Worm (Caenorhabditis elegans) whole organism, young adult: Measurements from ENCODE around the gene srd-8.

Source experiments
- ama-1 ChIP-seq, 3 experiments: fragments of 150-350 bp in 1 of 3; sonication (generic microtip) in 2 of 3; optimal IDR thresholded peaks; 2 replicates each; lab custom pipeline; 2014 to 2018; ENCODE audit warnings: missing biosample characterization in 2 of 3, missing genetic modification characterization in 2 of 3, missing genetic modification reagents in 2 of 3
- ccch-3 ChIP-seq: fragments of 200-800 bp; sonication (Bioruptor generic); optimal IDR thresholded peaks from 2 replicates; lab custom pipeline; 2018; ENCODE audit warnings: mild to moderate bottlenecking, missing genetic modification characterization, missing compliant biosample characterization
- lir-1 ChIP-seq: fragments of 200-800 bp; sonication (Bioruptor generic); conservative IDR thresholded peaks from 2 replicates; pipeline ENCODE4 v1.3.6; 2022; ENCODE audit warnings: missing genetic modification reagents, missing genetic modification characterization, missing compliant biosample characterization
- lsl-1 ChIP-seq: fragments of 200-800 bp; sonication (Bioruptor generic); optimal IDR thresholded peaks from 2 replicates; lab custom pipeline; 2018; ENCODE audit warnings: mild to moderate bottlenecking, missing genetic modification characterization, moderate library complexity, missing compliant biosample characterization
- madf-3 ChIP-seq: fragments of 200-800 bp; sonication (Bioruptor generic); IDR thresholded peaks from 2 replicates; pipeline ENCODE4 v1.3.6; 2022; ENCODE audit warnings: missing genetic modification reagents, missing genetic modification characterization, missing compliant biosample characterization
- snpc-4 ChIP-seq, 5 experiments: fragments of 150-350 bp in 1 of 5; sonication (generic microtip) in 4 of 5; optimal IDR thresholded peaks; 2 replicates each; lab custom pipeline; 2014 to 2018; ENCODE audit warnings: missing genetic modification characterization in 5 of 5, missing biosample characterization in 3 of 5, antibody characterized with exemption in 2 of 5, mild to moderate bottlenecking in 2 of 5, missing compliant biosample characterization in 2 of 5, missing genotype in 2 of 5, moderate library complexity in 2 of 5, missing genetic modification reagents in 1 of 5
- sptf-2 ChIP-seq: fragments of 200-800 bp; sonication (Bioruptor generic); optimal IDR thresholded peaks from 2 replicates; lab custom pipeline; 2018; ENCODE audit warnings: mild to moderate bottlenecking, missing genetic modification characterization, missing compliant biosample characterization
- ztf-18 ChIP-seq: sonication (generic microtip); optimal IDR thresholded peaks from 2 replicates; lab custom pipeline; 2016; ENCODE audit warnings: missing genotype, mild to moderate bottlenecking, missing genetic modification characterization, missing compliant biosample characterization
- ztf-3 ChIP-seq: fragments of 200-800 bp; sonication (Bioruptor generic); optimal IDR thresholded peaks from 2 replicates; lab custom pipeline; 2018; ENCODE audit warnings: mild to moderate bottlenecking, missing genetic modification characterization, missing compliant biosample characterization

DNA sequence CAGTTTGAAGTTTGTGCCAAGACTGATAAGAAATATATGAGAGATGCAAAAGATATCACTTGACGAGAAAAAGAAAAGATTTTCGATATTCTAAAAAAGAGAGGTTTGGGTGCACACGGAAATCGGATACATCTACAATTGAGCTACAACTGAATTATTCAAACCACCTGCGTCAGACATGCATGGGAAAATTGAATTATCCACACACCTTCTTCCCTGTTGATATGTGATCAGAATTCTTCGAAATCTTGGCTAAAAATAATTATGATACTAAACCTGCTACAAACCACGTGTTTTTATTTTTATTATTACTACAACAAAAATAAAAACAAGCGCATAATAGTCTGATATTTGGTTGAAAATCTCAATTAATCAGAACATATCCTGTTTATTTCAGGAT lies 12.8 kb upstream of the srd-8 start:
- TF ChIP-seq sptf-2 (GFP tag; lab: Kevin White, UChicago) (no peak), madf-3 (GFP tag; lab: Robert Waterston, UW) (no peak), ztf-3 (GFP tag; lab: Kevin White, UChicago) (no peak), ccch-3 (no peak), lsl-1 (GFP tag; lab: Kevin White, UChicago) (no peak), lir-1 (GFP tag; lab: Robert Waterston, UW) (no peak), ama-1 (optimal IDR thresholded peaks at IDR 0.05; lab: Kevin White, UChicago) (no peak), ama-1 (GFP tag; optimal IDR thresholded peaks at IDR 0.05; lab: Kevin White, UChicago) (no peak), ztf-18 (tag; lab: Kevin White, UChicago) (no peak), snpc-4 (GFP tag; optimal IDR thresholded peaks at IDR 0.05; lab: Kevin White, UChicago) (no peak), snpc-4 (tag; optimal IDR thresholded peaks at IDR 0.05; lab: Kevin White, UChicago) (no peak)
